Worm (Caenorhabditis elegans) whole organism, young adult: ENCODE data around the gene D1086.6.

ENCODE experiments used
- B0035.1 ChIP-seq: sonication (generic microtip); optimal IDR thresholded peaks from 2 replicates; lab custom pipeline; 2016; ENCODE audit warnings: missing genetic modification characterization, mild to moderate bottlenecking, missing compliant biosample characterization, missing genotype, missing genetic modification reagents
- B0261.1 ChIP-seq: sonication (generic microtip); optimal IDR thresholded peaks from 2 replicates; lab custom pipeline; 2016; ENCODE audit warnings: mild to moderate bottlenecking, missing genetic modification characterization, moderate library complexity, missing compliant biosample characterization
- F22D6.2 ChIP-seq: sonication (generic microtip); optimal IDR thresholded peaks from 2 replicates; lab custom pipeline; 2016; ENCODE audit warnings: mild to moderate bottlenecking, missing genetic modification characterization, missing compliant biosample characterization
- F23B12.7 ChIP-seq: sonication (generic microtip); optimal IDR thresholded peaks from 2 replicates; lab custom pipeline; 2017; ENCODE audit warnings: missing genetic modification characterization, mild to moderate bottlenecking, missing compliant biosample characterization, antibody characterized with exemption, moderate library complexity; ENCODE audit not compliant: insufficient read depth
- T07F8.4 ChIP-seq: sonication (generic microtip); optimal IDR thresholded peaks from 2 replicates; lab custom pipeline; 2016; ENCODE audit warnings: mild to moderate bottlenecking, missing genetic modification characterization, moderate library complexity, missing compliant biosample characterization
- Y56A3A.18 ChIP-seq: fragments of 200-800 bp; sonication (Bioruptor generic); IDR thresholded peaks from 2 replicates; pipeline ENCODE4 v1.3.6; 2022; ENCODE audit warnings: missing genetic modification reagents, missing genetic modification characterization, missing compliant biosample characterization
- Y95B8A.8 ChIP-seq: fragments of 200-800 bp; sonication (Bioruptor generic); IDR thresholded peaks from 2 replicates; pipeline ENCODE4 v1.3.6; 2022; ENCODE audit warnings: missing genetic modification reagents, missing genetic modification characterization, missing compliant biosample characterization
- ama-1 ChIP-seq, 3 experiments: fragments of 150-350 bp in 1 of 3; sonication (generic microtip) in 2 of 3; optimal IDR thresholded peaks; 2 replicates each; lab custom pipeline; 2014 to 2018; ENCODE audit warnings: missing biosample characterization in 2 of 3, missing genetic modification characterization in 2 of 3, missing genetic modification reagents in 2 of 3
- aptf-2 ChIP-seq: fragments of 200-800 bp; sonication (Bioruptor generic); conservative IDR thresholded peaks from 2 replicates; pipeline ENCODE4 v1.3.6; 2022; ENCODE audit warnings: missing genetic modification reagents, missing genetic modification characterization, missing compliant biosample characterization
- atf-7 ChIP-seq: sonication (generic microtip); optimal IDR thresholded peaks from 2 replicates; lab custom pipeline; 2017; ENCODE audit warnings: mild to moderate bottlenecking, missing genetic modification characterization, missing compliant biosample characterization
- attf-5 ChIP-seq: fragments of 200-800 bp; sonication (Bioruptor generic); optimal IDR thresholded peaks from 2 replicates; lab custom pipeline; 2018; ENCODE audit warnings: mild to moderate bottlenecking, missing genetic modification characterization, missing compliant biosample characterization
- bed-2 ChIP-seq: fragments of 200-800 bp; sonication (Bioruptor generic); IDR thresholded peaks from 2 replicates; pipeline ENCODE4 v1.3.6; 2022; ENCODE audit warnings: missing genetic modification reagents, missing genetic modification characterization, missing compliant biosample characterization
- ccch-3 ChIP-seq: fragments of 200-800 bp; sonication (Bioruptor generic); optimal IDR thresholded peaks from 2 replicates; lab custom pipeline; 2018; ENCODE audit warnings: mild to moderate bottlenecking, missing genetic modification characterization, missing compliant biosample characterization
- ceh-100 ChIP-seq: fragments of 200-800 bp; sonication (Bioruptor generic); IDR thresholded peaks from 2 replicates; pipeline ENCODE4 v1.3.6; 2022; ENCODE audit warnings: missing genetic modification reagents, missing genetic modification characterization, missing compliant biosample characterization
- ceh-27 ChIP-seq: fragments of 200-800 bp; sonication (Bioruptor generic); optimal IDR thresholded peaks from 2 replicates; lab custom pipeline; 2018; ENCODE audit warnings: mild to moderate bottlenecking, missing genetic modification characterization, moderate library complexity, missing compliant biosample characterization
- ceh-58 ChIP-seq: fragments of 200-800 bp; sonication (Bioruptor generic); IDR thresholded peaks from 2 replicates; pipeline ENCODE4 v1.3.6; 2022; ENCODE audit warnings: missing genetic modification characterization, missing compliant biosample characterization
- ceh-79 ChIP-seq: sonication (generic microtip); optimal IDR thresholded peaks from 2 replicates; lab custom pipeline; 2017; ENCODE audit warnings: mild to moderate bottlenecking, missing genetic modification characterization, missing compliant biosample characterization
- chd-7 ChIP-seq: sonication (generic microtip); optimal IDR thresholded peaks from 2 replicates; lab custom pipeline; 2016; ENCODE audit warnings: mild to moderate bottlenecking, missing genetic modification characterization, moderate library complexity, missing compliant biosample characterization
- dox-1 ChIP-seq: fragments of 200-800 bp; sonication (Bioruptor generic); IDR thresholded peaks from 2 replicates; pipeline ENCODE4 v1.3.6; 2022; ENCODE audit warnings: missing genetic modification reagents, missing genetic modification characterization, missing compliant biosample characterization
- egl-18 ChIP-seq: fragments of 200-800 bp; sonication (Bioruptor generic); IDR thresholded peaks from 2 replicates; pipeline ENCODE4 v1.3.6; 2022; ENCODE audit warnings: missing genetic modification reagents, missing genetic modification characterization, missing compliant biosample characterization
- egrh-3 ChIP-seq: fragments of 200-800 bp; sonication (Bioruptor generic); IDR thresholded peaks from 2 replicates; pipeline ENCODE4 v1.3.6; 2022; ENCODE audit warnings: missing genetic modification reagents, missing genetic modification characterization, missing compliant biosample characterization
- ekl-4 ChIP-seq: fragments of 200-800 bp; sonication (Bioruptor generic); IDR thresholded peaks from 2 replicates; pipeline ENCODE4 v1.3.6; 2022; ENCODE audit warnings: missing genetic modification reagents, missing genetic modification characterization, missing compliant biosample characterization
- fkh-3 ChIP-seq: sonication (generic microtip); optimal IDR thresholded peaks from 2 replicates; lab custom pipeline; 2016; ENCODE audit warnings: mild to moderate bottlenecking, missing genetic modification characterization, missing compliant biosample characterization
- hmg-1.2 ChIP-seq: fragments of 200-800 bp; sonication (Bioruptor generic); IDR thresholded peaks from 2 replicates; pipeline ENCODE4 v1.3.6; 2022; ENCODE audit warnings: missing genetic modification reagents, missing genetic modification characterization, missing compliant biosample characterization
- hmg-20 ChIP-seq: fragments of 200-800 bp; sonication (Bioruptor generic); IDR thresholded peaks from 2 replicates; pipeline ENCODE4 v1.3.6; 2022; ENCODE audit warnings: missing genetic modification reagents, missing genetic modification characterization, missing compliant biosample characterization
- hrde-1 ChIP-seq: sonication (generic microtip); optimal IDR thresholded peaks from 2 replicates; lab custom pipeline; 2016; ENCODE audit warnings: missing genetic modification characterization, mild to moderate bottlenecking, missing compliant biosample characterization, moderate library complexity, missing genotype, missing genetic modification reagents, borderline replicate concordance
- let-526 ChIP-seq: fragments of 200-800 bp; sonication (Bioruptor generic); IDR thresholded peaks from 2 replicates; pipeline ENCODE4 v1.3.6; 2022; ENCODE audit warnings: missing genetic modification reagents, missing genetic modification characterization, missing compliant biosample characterization
- lin-40 ChIP-seq: sonication (generic microtip); optimal IDR thresholded peaks from 2 replicates; lab custom pipeline; 2016; ENCODE audit warnings: missing genetic modification characterization, mild to moderate bottlenecking, missing compliant biosample characterization, missing genotype, missing genetic modification reagents
- lir-1 ChIP-seq: fragments of 200-800 bp; sonication (Bioruptor generic); conservative IDR thresholded peaks from 2 replicates; pipeline ENCODE4 v1.3.6; 2022; ENCODE audit warnings: missing genetic modification reagents, missing genetic modification characterization, missing compliant biosample characterization
- madf-3 ChIP-seq: fragments of 200-800 bp; sonication (Bioruptor generic); IDR thresholded peaks from 2 replicates; pipeline ENCODE4 v1.3.6; 2022; ENCODE audit warnings: missing genetic modification reagents, missing genetic modification characterization, missing compliant biosample characterization
- madf-8 ChIP-seq: fragments of 200-800 bp; sonication (Bioruptor generic); conservative IDR thresholded peaks from 2 replicates; pipeline ENCODE4 v1.3.6; 2022; ENCODE audit warnings: missing genetic modification reagents, missing genetic modification characterization, missing compliant biosample characterization
- nfya-2 ChIP-seq: fragments of 200-800 bp; sonication (Bioruptor generic); IDR thresholded peaks from 2 replicates; pipeline ENCODE4 v1.3.6; 2022; ENCODE audit warnings: missing genetic modification reagents, missing genetic modification characterization, missing compliant biosample characterization
- nhr-27 ChIP-seq: fragments of 200-800 bp; sonication (Bioruptor generic); optimal IDR thresholded peaks from 2 replicates; lab custom pipeline; 2018; ENCODE audit warnings: mild to moderate bottlenecking, missing genetic modification characterization, moderate library complexity, missing compliant biosample characterization
- nhr-90 ChIP-seq: sonication (generic microtip); optimal IDR thresholded peaks from 2 replicates; lab custom pipeline; 2016; ENCODE audit warnings: missing genotype, mild to moderate bottlenecking, missing genetic modification characterization, missing compliant biosample characterization
- pha-4 ChIP-seq: fragments of 150-350 bp; sonication (generic microtip); optimal IDR thresholded peaks from 2 replicates; lab custom pipeline; 2014; ENCODE audit warnings: missing biosample characterization, missing genetic modification reagents, missing genetic modification characterization
- rpc-1 ChIP-seq, 2 experiments: fragments of 150-350 bp in 1 of 2; sonication (generic microtip) in 1 of 2; optimal IDR thresholded peaks; 2 replicates each; lab custom pipeline; 2014 to 2018; ENCODE audit warnings: missing biosample characterization in 1 of 2, missing genetic modification characterization in 1 of 2, missing genetic modification reagents in 1 of 2, missing genotype in 1 of 2
- snpc-1.1 ChIP-seq: sonication (generic microtip); optimal IDR thresholded peaks from 2 replicates; lab custom pipeline; 2017; ENCODE audit warnings: missing genetic modification characterization, mild to moderate bottlenecking, missing compliant biosample characterization, antibody characterized with exemption, moderate library complexity, missing genotype, missing genetic modification reagents; ENCODE audit not compliant: insufficient read depth
- somi-1 ChIP-seq: fragments of 200-800 bp; sonication (Bioruptor generic); optimal IDR thresholded peaks from 2 replicates; lab custom pipeline; 2018; ENCODE audit warnings: mild to moderate bottlenecking, missing genetic modification characterization, missing compliant biosample characterization
- zim-3 ChIP-seq: sonication (generic microtip); optimal IDR thresholded peaks from 2 replicates; lab custom pipeline; 2017; ENCODE audit warnings: mild to moderate bottlenecking, missing genetic modification characterization, moderate library complexity, missing compliant biosample characterization
- ztf-22 ChIP-seq: fragments of 200-800 bp; sonication (Bioruptor generic); optimal IDR thresholded peaks from 2 replicates; lab custom pipeline; 2018; ENCODE audit warnings: mild to moderate bottlenecking, missing genetic modification characterization, moderate library complexity, missing compliant biosample characterization
- ztf-25 ChIP-seq: fragments of 200-800 bp; sonication (Bioruptor generic); IDR thresholded peaks from 2 replicates; pipeline ENCODE4 v1.3.6; 2022; ENCODE audit warnings: missing genetic modification reagents, missing genetic modification characterization, missing compliant biosample characterization
- ztf-28 ChIP-seq: fragments of 200-800 bp; sonication (Bioruptor generic); IDR thresholded peaks from 2 replicates; pipeline ENCODE4 v1.3.6; 2022; ENCODE audit warnings: missing genetic modification reagents, missing genetic modification characterization, missing compliant biosample characterization

The D1086.6 gene

ce11 chrV:14092403-14092802 lies 12.8 kb downstream of the D1086.6 start, which contains the start of gene D1086.3 (continued):
- TF ChIP-seq hrde-1 (tag; lab: Kevin White, UChicago) (peak; percentile 27), hmg-1.2 (GFP tag; lab: Robert Waterston, UW) (peak; percentile 97), somi-1 (GFP tag; lab: Kevin White, UChicago) (no peak), pha-4 (tag; lab: Kevin White, UChicago) (no peak), F23B12.7 (tag; lab: Kevin White, UChicago) (peak; percentile 26), ztf-28 (GFP tag; lab: Robert Waterston, UW) (no peak), ztf-22 (GFP tag; lab: Kevin White, UChicago) (no peak), Y95B8A.8 (GFP tag; lab: Robert Waterston, UW) (0 out of 2 replicates have a peak, but pooled peaks have one; percentile 32), atf-7 (peak; percentile 46), ceh-58 (GFP tag; lab: Robert Waterston, UW) (no peak), lir-1 (no peak), madf-3 (GFP tag; lab: Robert Waterston, UW) (no peak; the same call in 1 of the 2 replicates), ceh-79 (tag; lab: Kevin White, UChicago) (no peak), zim-3 (tag; lab: Kevin White, UChicago) (no peak), nhr-27 (tag; lab: Kevin White, UChicago) (no peak), dox-1 (GFP tag; lab: Robert Waterston, UW) (no peak), lin-40 (tag; lab: Kevin White, UChicago) (no peak), madf-8 (GFP tag; lab: Robert Waterston, UW) (peak; percentile 75), snpc-1.1 (peak; percentile 99), ztf-25 (GFP tag; lab: Robert Waterston, UW) (0 out of 2 replicates have a peak, but pooled peaks have one; percentile 58), nfya-2 (GFP tag; lab: Robert Waterston, UW) (no peak), hmg-20 (peak; percentile 52; the same call in 1 of the 2 replicates), ekl-4 (GFP tag; lab: Robert Waterston, UW) (peak; percentile 55), attf-5 (GFP tag; lab: Kevin White, UChicago) (no peak), fkh-3 (tag; lab: Kevin White, UChicago) (no peak), egl-18 (GFP tag; lab: Robert Waterston, UW) (no peak), chd-7 (tag; lab: Kevin White, UChicago) (peak; percentile 14), ama-1 (optimal IDR thresholded peaks at IDR 0.05; lab: Kevin White, UChicago) (peak; percentile 73), ama-1 (GFP tag; optimal IDR thresholded peaks at IDR 0.05; lab: Kevin White, UChicago) (no peak), ceh-100 (peak; percentile 67), bed-2 (GFP tag; lab: Robert Waterston, UW) (no peak), B0261.1 (tag; lab: Kevin White, UChicago) (peak; percentile 5), T07F8.4 (no peak), ccch-3 (GFP tag; lab: Kevin White, UChicago) (no peak), B0035.1 (tag; lab: Kevin White, UChicago) (no peak), Y56A3A.18 (GFP tag; lab: Robert Waterston, UW) (no peak), F22D6.2 (tag; lab: Kevin White, UChicago) (no peak), ceh-27 (GFP tag; lab: Kevin White, UChicago) (peak; percentile 5), nhr-90 (tag; lab: Kevin White, UChicago) (no peak), egrh-3 (GFP tag; lab: Robert Waterston, UW) (no peak), rpc-1 (optimal IDR thresholded peaks at IDR 0.05; lab: Kevin White, UChicago) (no peak), rpc-1 (tag; optimal IDR thresholded peaks at IDR 0.05; lab: Kevin White, UChicago) (no peak), aptf-2 (no peak), let-526 (no peak)
